Worm (Caenorhabditis elegans) whole organism, L2 larva: Measurements from ENCODE around the gene gpcp-2.

Source experiments
- C34F6.9 ChIP-seq: fragments of 150-350 bp; optimal IDR thresholded peaks from 2 replicates; lab custom pipeline; 2014; ENCODE audit warnings: missing biosample characterization, missing genetic modification characterization
- F13H6.1 ChIP-seq: sonication (generic microtip); optimal IDR thresholded peaks from 2 replicates; lab custom pipeline; 2016; ENCODE audit warnings: missing genetic modification characterization, missing compliant biosample characterization
- R02D3.7 ChIP-seq: fragments of 150-350 bp; optimal IDR thresholded peaks from 2 replicates; lab custom pipeline; 2014; ENCODE audit warnings: missing biosample characterization, missing genetic modification characterization
- ZK546.5 ChIP-seq: sonication (generic microtip); optimal IDR thresholded peaks from 2 replicates; lab custom pipeline; 2017; ENCODE audit warnings: missing biosample characterization, missing genetic modification characterization
- alr-1 ChIP-seq: fragments of 150-350 bp; optimal IDR thresholded peaks from 2 replicates; lab custom pipeline; 2014; ENCODE audit warnings: missing biosample characterization, missing genetic modification characterization
- aly-2 ChIP-seq: fragments of 150-350 bp; optimal IDR thresholded peaks from 2 replicates; lab custom pipeline; 2014; ENCODE audit warnings: missing biosample characterization, missing genetic modification characterization
- ama-1 ChIP-seq: fragments of 150-350 bp; optimal IDR thresholded peaks from 2 replicates; lab custom pipeline; 2018; ENCODE audit warnings: inconsistent platforms
- blmp-1 ChIP-seq: sonication (generic microtip); optimal IDR thresholded peaks from 2 replicates; lab custom pipeline; 2017; ENCODE audit warnings: missing genetic modification characterization, mild to moderate bottlenecking, missing compliant biosample characterization, antibody characterized with exemption, moderate library complexity; ENCODE audit not compliant: insufficient read depth
- ceh-16 ChIP-seq: fragments of 150-350 bp; optimal IDR thresholded peaks from 2 replicates; lab custom pipeline; 2014; ENCODE audit warnings: missing biosample characterization, missing genetic modification characterization
- ceh-82 ChIP-seq: fragments of 150-350 bp; optimal IDR thresholded peaks from 2 replicates; lab custom pipeline; 2014; ENCODE audit warnings: missing biosample characterization, missing genetic modification characterization
- crh-2 ChIP-seq: sonication (generic microtip); optimal IDR thresholded peaks from 2 replicates; lab custom pipeline; 2017; ENCODE audit warnings: missing biosample characterization, missing genetic modification characterization
- dmd-4 ChIP-seq: sonication (generic microtip); optimal IDR thresholded peaks from 2 replicates; lab custom pipeline; 2017; ENCODE audit warnings: missing biosample characterization, missing genetic modification characterization
- egl-27 ChIP-seq: sonication (generic microtip); optimal IDR thresholded peaks from 3 replicates; lab custom pipeline; 2017; ENCODE audit warnings: missing biosample characterization, missing genetic modification reagents, missing genetic modification characterization
- elt-1 ChIP-seq: fragments of 150-350 bp; optimal IDR thresholded peaks from 2 replicates; lab custom pipeline; 2014; ENCODE audit warnings: missing biosample characterization, missing genetic modification characterization
- elt-3 ChIP-seq: sonication (generic microtip); optimal IDR thresholded peaks from 2 replicates; lab custom pipeline; 2017; ENCODE audit warnings: missing biosample characterization, missing genetic modification characterization
- fos-1 ChIP-seq: fragments of 150-350 bp; optimal IDR thresholded peaks from 2 replicates; lab custom pipeline; 2014; ENCODE audit warnings: missing biosample characterization, missing genetic modification characterization
- gmeb-1 ChIP-seq: fragments of 150-350 bp; optimal IDR thresholded peaks from 2 replicates; lab custom pipeline; 2014; ENCODE audit warnings: missing biosample characterization, missing genetic modification characterization
- lin-11 ChIP-seq: fragments of 150-350 bp; sonication (generic microtip); optimal IDR thresholded peaks from 2 replicates; lab custom pipeline; 2014; ENCODE audit warnings: missing biosample characterization, missing genetic modification characterization, inconsistent platforms, mixed read lengths
- lin-39 ChIP-seq: fragments of 150-350 bp; optimal IDR thresholded peaks from 2 replicates; lab custom pipeline; 2014; ENCODE audit warnings: missing biosample characterization, missing genetic modification reagents, missing genetic modification characterization
- lsy-2 ChIP-seq, 2 experiments: fragments of 150-350 bp in 1 of 2; sonication (generic microtip) in 1 of 2; optimal IDR thresholded peaks; 2 replicates each; lab custom pipeline; 2014 to 2017; ENCODE audit warnings: missing biosample characterization in 2 of 2, missing genetic modification characterization in 2 of 2
- mab-5 ChIP-seq: fragments of 150-350 bp; optimal IDR thresholded peaks from 2 replicates; lab custom pipeline; 2014; ENCODE audit warnings: missing biosample characterization, missing genetic modification characterization
- mbf-1 ChIP-seq: sonication (generic microtip); optimal IDR thresholded peaks from 2 replicates; lab custom pipeline; 2017; ENCODE audit warnings: missing biosample characterization, missing genetic modification characterization
- nhr-10 ChIP-seq: sonication (generic microtip); optimal IDR thresholded peaks from 2 replicates; lab custom pipeline; 2017; ENCODE audit warnings: missing biosample characterization, missing genetic modification characterization
- nhr-11 ChIP-seq: fragments of 150-350 bp; optimal IDR thresholded peaks from 2 replicates; lab custom pipeline; 2014; ENCODE audit warnings: missing biosample characterization, missing genetic modification characterization
- nhr-129 ChIP-seq: fragments of 150-350 bp; optimal IDR thresholded peaks from 2 replicates; lab custom pipeline; 2014; ENCODE audit warnings: missing biosample characterization, missing genetic modification characterization
- nhr-21 ChIP-seq: fragments of 150-350 bp; optimal IDR thresholded peaks from 2 replicates; lab custom pipeline; 2014; ENCODE audit warnings: missing biosample characterization, missing genetic modification characterization
- nhr-23 ChIP-seq: fragments of 150-350 bp; optimal IDR thresholded peaks from 2 replicates; lab custom pipeline; 2014; ENCODE audit warnings: missing biosample characterization, missing genetic modification reagents, missing genetic modification characterization
- nhr-237 ChIP-seq: fragments of 150-350 bp; optimal IDR thresholded peaks from 2 replicates; lab custom pipeline; 2014; ENCODE audit warnings: missing biosample characterization, missing genetic modification characterization
- nhr-6 ChIP-seq: fragments of 150-350 bp; optimal IDR thresholded peaks from 2 replicates; lab custom pipeline; 2014; ENCODE audit warnings: missing biosample characterization, missing genetic modification characterization
- nhr-77 ChIP-seq: fragments of 150-350 bp; optimal IDR thresholded peaks from 2 replicates; lab custom pipeline; 2014; ENCODE audit warnings: missing biosample characterization, missing genetic modification characterization
- peb-1 ChIP-seq: fragments of 150-350 bp; optimal IDR thresholded peaks from 2 replicates; lab custom pipeline; 2014; ENCODE audit warnings: missing biosample characterization, missing genetic modification characterization
- sem-4 ChIP-seq: fragments of 150-350 bp; optimal IDR thresholded peaks from 2 replicates; lab custom pipeline; 2014; ENCODE audit warnings: missing biosample characterization, missing genetic modification reagents, missing genetic modification characterization
- skn-1 ChIP-seq: sonication (generic microtip); optimal IDR thresholded peaks from 2 replicates; lab custom pipeline; 2017; ENCODE audit warnings: missing biosample characterization, missing genetic modification characterization
- sma-3 ChIP-seq: sonication (generic microtip); optimal IDR thresholded peaks from 2 replicates; lab custom pipeline; 2016; ENCODE audit warnings: missing genetic modification reagents, missing genetic modification characterization, missing compliant biosample characterization
- sma-9 ChIP-seq, 2 experiments: fragments of 150-350 bp in 1 of 2; sonication (generic microtip) in 1 of 2; optimal IDR thresholded peaks; 2 replicates each; lab custom pipeline; 2014 to 2016; ENCODE audit warnings: missing genetic modification characterization in 2 of 2, mild to moderate bottlenecking in 1 of 2, missing biosample characterization in 1 of 2, missing compliant biosample characterization in 1 of 2, missing genetic modification reagents in 1 of 2, moderate library complexity in 1 of 2
- snpc-4 ChIP-seq: fragments of 150-350 bp; optimal IDR thresholded peaks from 2 replicates; lab custom pipeline; 2014; ENCODE audit warnings: missing biosample characterization, missing genetic modification characterization
- unc-39 ChIP-seq: fragments of 150-350 bp; optimal IDR thresholded peaks from 2 replicates; lab custom pipeline; 2014; ENCODE audit warnings: missing biosample characterization, missing genetic modification characterization
- unc-55 ChIP-seq: fragments of 150-350 bp; sonication (generic microtip); optimal IDR thresholded peaks from 3 replicates; lab custom pipeline; 2014; ENCODE audit warnings: missing biosample characterization, missing genetic modification reagents, missing genetic modification characterization
- unc-62 ChIP-seq: fragments of 150-350 bp; optimal IDR thresholded peaks from 2 replicates; lab custom pipeline; 2014; ENCODE audit warnings: missing biosample characterization, missing genetic modification reagents, missing genetic modification characterization
- ztf-1 ChIP-seq: fragments of 200-800 bp; sonication (Bioruptor generic); conservative IDR thresholded peaks from 2 replicates; pipeline ENCODE4 v1.3.6; 2022; ENCODE audit warnings: missing genetic modification characterization, missing compliant biosample characterization
- ztf-11 ChIP-seq: sonication (generic microtip); optimal IDR thresholded peaks from 2 replicates; lab custom pipeline; 2017; ENCODE audit warnings: missing biosample characterization, missing genetic modification characterization
- ztf-4 ChIP-seq: fragments of 150-350 bp; optimal IDR thresholded peaks from 2 replicates; lab custom pipeline; 2014; ENCODE audit warnings: missing biosample characterization, missing genetic modification characterization

Gene gpcp-2

ce11 chrII:8071801-8072544 is 1.2 kb downstream of the gpcp-2 start (continued):
- no peak for TF ChIP-seq lin-11
- peak; percentile 3 for TF ChIP-seq egl-27 (tag; lab: Kevin White, UChicago)
- TF ChIP-seq elt-1 (tag; lab: Kevin White, UChicago): no peak
- no peak for TF ChIP-seq R02D3.7

- TF ChIP-seq gmeb-1 (tag; lab: Kevin White, UChicago) (no peak), crh-2 (tag; lab: Kevin White, UChicago) (peak; percentile 33), sma-9 (GFP tag; optimal IDR thresholded peaks at IDR 0.05; lab: Kevin White, UChicago) (peak; percentile 53), sma-9 (tag; optimal IDR thresholded peaks at IDR 0.05; lab: Kevin White, UChicago) (no peak), fos-1 (peak; percentile 36), blmp-1 (peak; percentile 52), sma-3 (GFP tag; lab: Kevin White, UChicago) (peak; percentile 46), nhr-21 (tag; lab: Kevin White, UChicago) (peak; percentile 30), alr-1 (tag; lab: Kevin White, UChicago) (no peak)
Measured at ce11 chrII:8071012-8071625, 2.1 kb downstream of the gpcp-2 start.

DNA sequence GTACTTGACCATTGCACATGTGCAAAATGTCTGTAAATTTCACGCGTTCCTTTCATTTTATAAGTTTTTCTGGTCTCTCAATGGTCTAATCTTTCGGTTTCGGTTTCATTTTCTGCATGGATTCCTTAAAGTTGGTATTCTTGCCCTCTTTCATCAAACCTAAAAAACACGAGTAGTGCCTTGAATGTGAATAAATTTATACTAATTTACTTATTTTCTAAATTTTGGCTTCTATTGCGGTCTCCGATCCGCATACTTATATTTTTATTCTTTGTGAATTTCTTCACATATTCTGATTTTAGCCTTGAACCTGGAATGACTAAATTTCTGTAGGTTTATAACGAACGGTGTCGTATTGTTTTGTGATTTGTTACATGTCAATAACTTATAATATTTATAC is 7.2 kb downstream of the gpcp-2 start, which contains the start of gene pdha-1:
Gene pdha-1 (plus strand): TSS at position 301 of the 400 bp plus-strand sequence.
- no peak for TF ChIP-seq ztf-1
- TF ChIP-seq nhr-11 (tag; lab: Kevin White, UChicago): no peak
- TF ChIP-seq unc-62 (GFP tag; lab: Kevin White, UChicago): no peak
- no peak for TF ChIP-seq ceh-82 (tag; lab: Kevin White, UChicago)
- no peak for TF ChIP-seq unc-39 (tag; lab: Kevin White, UChicago)
- no peak for TF ChIP-seq aly-2 (tag; lab: Kevin White, UChicago)
- TF ChIP-seq lsy-2 (tag; optimal IDR thresholded peaks at IDR 0.05; lab: Kevin White, UChicago): no peak
- no peak for TF ChIP-seq ZK546.5
- no peak for TF ChIP-seq nhr-77 (tag; lab: Kevin White, UChicago)
- TF ChIP-seq nhr-237 (tag; lab: Kevin White, UChicago): no peak
- no peak for TF ChIP-seq R02D3.7
- TF ChIP-seq egl-27 (tag; lab: Kevin White, UChicago): no peak
- TF ChIP-seq fos-1: no peak
- TF ChIP-seq ztf-4 (tag; lab: Kevin White, UChicago): no peak
- no peak for TF ChIP-seq sma-9 (GFP tag; optimal IDR thresholded peaks at IDR 0.05; lab: Kevin White, UChicago)
- TF ChIP-seq sma-9 (tag; optimal IDR thresholded peaks at IDR 0.05; lab: Kevin White, UChicago): no peak
- TF ChIP-seq C34F6.9: no peak

- TF ChIP-seq ztf-1 (no peak), nhr-10 (tag; lab: Kevin White, UChicago) (no peak), crh-2 (tag; lab: Kevin White, UChicago) (peak; percentile 75), blmp-1 (no peak), alr-1 (tag; lab: Kevin White, UChicago) (no peak), nhr-129 (tag; lab: Kevin White, UChicago) (peak; percentile 87), nhr-11 (tag; lab: Kevin White, UChicago) (no peak), nhr-77 (tag; lab: Kevin White, UChicago) (no peak), nhr-21 (tag; lab: Kevin White, UChicago) (peak; percentile 25), snpc-4 (peak; percentile 41), skn-1 (tag; lab: Kevin White, UChicago) (no peak), gmeb-1 (tag; lab: Kevin White, UChicago) (no peak), sma-3 (GFP tag; lab: Kevin White, UChicago) (peak; percentile 64), ceh-16 (tag; lab: Kevin White, UChicago) (no peak), dmd-4 (tag; lab: Kevin White, UChicago) (no peak), R02D3.7 (no peak), unc-62 (GFP tag; lab: Kevin White, UChicago) (no peak), aly-2 (tag; lab: Kevin White, UChicago) (no peak), lin-39 (tag; lab: Kevin White, UChicago) (no peak), sem-4 (tag; lab: Kevin White, UChicago) (no peak), lin-11 (peak; percentile 53), ztf-11 (tag; lab: Kevin White, UChicago) (no peak), nhr-237 (tag; lab: Kevin White, UChicago) (no peak), unc-55 (GFP tag; lab: Kevin White, UChicago) (peak; percentile 79), nhr-23 (tag; lab: Kevin White, UChicago) (no peak), F13H6.1 (tag; lab: Kevin White, UChicago) (peak; percentile 72), unc-39 (tag; lab: Kevin White, UChicago) (no peak), ceh-82 (tag; lab: Kevin White, UChicago) (no peak), elt-1 (tag; lab: Kevin White, UChicago) (no peak), nhr-6 (tag; lab: Kevin White, UChicago) (peak; percentile 4), egl-27 (tag; lab: Kevin White, UChicago) (no peak), elt-3 (no peak), ztf-4 (tag; lab: Kevin White, UChicago) (no peak), mab-5 (tag; lab: Kevin White, UChicago) (no peak), fos-1 (peak; percentile 60), mbf-1 (no peak), ama-1 (lab: Kevin White, UChicago) (no peak), peb-1 (tag; lab: Kevin White, UChicago) (no peak)
Measured at ce11 chrII:8062334-8062791, 10.8 kb downstream of the gpcp-2 start, which contains the start of gene ufd-2. Gene ufd-2 (plus strand): TSS chrII:8062741.
